Fruit fly (Drosophila melanogaster): ENCODE measurements around the gene CG11583.

Gene CG11583

DNA sequence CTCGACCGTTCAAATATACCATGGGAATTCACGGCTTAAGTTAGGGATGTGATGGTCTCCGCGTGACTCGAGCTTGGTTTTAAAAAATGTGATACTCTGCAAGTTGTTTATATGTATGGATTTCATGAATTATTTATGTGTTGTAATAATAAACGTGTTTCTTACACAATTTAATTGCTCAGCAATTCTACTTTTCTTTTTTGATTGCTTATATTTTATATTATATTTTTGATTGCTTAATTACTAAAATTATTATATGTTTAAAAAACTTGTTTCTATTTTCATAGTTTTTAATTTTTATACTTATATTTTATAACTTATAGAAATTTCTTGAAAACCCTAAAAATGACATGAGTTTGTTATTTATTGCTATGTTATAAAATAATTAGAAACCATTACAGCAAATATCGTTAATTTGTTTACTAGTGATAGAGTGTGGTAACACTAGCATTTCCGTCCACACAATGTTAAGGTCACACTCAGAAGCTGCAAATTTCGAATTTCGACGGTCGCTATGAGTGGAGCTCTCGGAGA is 28.2 kb downstream of the CG11583 start, which contains the start of the genes ago and CG1265 (continued):
- TF ChIP-seq crp (GFP tag; optimal IDR thresholded peaks at IDR 0.05) (no peak), shn (GFP tag; optimal IDR thresholded peaks at IDR 0.05) (no peak), Lim3 (GFP tag; IDR thresholded peaks at IDR 0.05) (no peak), pzg (GFP tag; optimal IDR thresholded peaks at IDR 0.05) (peak; percentile 14), lilli (GFP tag; optimal IDR thresholded peaks at IDR 0.05) (peak; percentile 50), CG7556 (GFP tag; optimal IDR thresholded peaks at IDR 0.05) (peak; percentile 23), CG10209 (GFP tag; optimal IDR thresholded peaks at IDR 0.05) (peak; percentile 57), Aef1 (GFP tag; IDR thresholded peaks at IDR 0.05) (no peak), sna (GFP tag; IDR thresholded peaks at IDR 0.05; ENCODE audit: partially characterized antibody) (no peak), HLH3B (GFP tag; IDR thresholded peaks at IDR 0.05) (no peak; the same call in 1 of the 2 replicates), zfh1 (GFP tag; IDR thresholded peaks at IDR 0.05) (no peak), CG11695 (GFP tag; IDR thresholded peaks at IDR 0.05) (no peak), Opbp (GFP tag; IDR thresholded peaks at IDR 0.05; ENCODE audit: partially characterized antibody) (peak; percentile 43; the same call in 1 of the 3 replicates), fd102C (GFP tag; optimal IDR thresholded peaks at IDR 0.05) (no peak), sd (tag; optimal IDR thresholded peaks at IDR 0.05) (no peak)

dm6 chr3L:4253611-4254300 is 28.9 kb downstream of the CG11583 start:
- TF ChIP-seq Ets65A (GFP tag) (no peak), Dll (GFP tag; IDR thresholded peaks at IDR 0.05; ENCODE audit: partially characterized antibody) (no peak), sna (GFP tag; IDR thresholded peaks at IDR 0.05; ENCODE audit: partially characterized antibody) (0 out of 2 replicates have a peak, but pooled peaks have one; percentile 18), bab2 (GFP tag; optimal IDR thresholded peaks at IDR 0.05) (no peak), CG2199 (GFP tag; IDR thresholded peaks at IDR 0.05) (no peak), Optix (GFP tag; IDR thresholded peaks at IDR 0.05) (no peak), HLH4C (GFP tag; IDR thresholded peaks at IDR 0.05; ENCODE audit: partially characterized antibody) (no peak), so (GFP tag; IDR thresholded peaks at IDR 0.05) (0 out of 3 replicates have a peak, but pooled peaks have one; percentile 12), H2.0 (GFP tag; IDR thresholded peaks at IDR 0.05) (no peak), otp (GFP tag; IDR thresholded peaks at IDR 0.05) (no peak), CG10543 (GFP tag; optimal IDR thresholded peaks at IDR 0.05) (no peak), Asciz (GFP tag; optimal IDR thresholded peaks at IDR 0.05) (no peak), CG31365 (tag; optimal IDR thresholded peaks at IDR 0.05) (no peak), sob (GFP tag; IDR thresholded peaks at IDR 0.05) (no peak), CG13894 (tag; optimal IDR thresholded peaks at IDR 0.05) (no peak), Med (GFP tag) (peak; percentile 20), CG8765 (GFP tag; IDR thresholded peaks at IDR 0.05) (no peak), CG12104 (GFP tag; optimal IDR thresholded peaks at IDR 0.05) (peak; percentile 6), CG16815 (GFP tag; optimal IDR thresholded peaks at IDR 0.05) (no peak), CG2678 (tag; optimal IDR thresholded peaks at IDR 0.05) (no peak), Mes4 (GFP tag; optimal IDR thresholded peaks at IDR 0.05) (no peak), gcm (GFP tag; optimal IDR thresholded peaks at IDR 0.05) (no peak), Kr (GFP tag; optimal IDR thresholded peaks at IDR 0.05) (no peak), CG6272 (GFP tag; IDR thresholded peaks at IDR 0.05) (no peak), klu (GFP tag; IDR thresholded peaks at IDR 0.05) (no peak), Ada2b (GFP tag; IDR thresholded peaks at IDR 0.05) (no peak), fd64A (GFP tag; optimal IDR thresholded peaks at IDR 0.05) (no peak), sisA (GFP tag; IDR thresholded peaks at IDR 0.05) (no peak), tll (GFP tag; optimal IDR thresholded peaks at IDR 0.05) (no peak), CG10979 (tag; optimal IDR thresholded peaks at IDR 0.05) (no peak), CG32767 (GFP tag; IDR thresholded peaks at IDR 0.05) (peak; percentile 57; the same call in 1 of the 2 replicates), chinmo (GFP tag; IDR thresholded peaks at IDR 0.05; ENCODE audit: partially characterized antibody) (peak; percentile 86; the same call in 1 of the 4 replicates), MBD-R2 (GFP tag; IDR thresholded peaks at IDR 0.05) (peak; percentile 26), inv (GFP tag; IDR thresholded peaks at IDR 0.05; ENCODE audit: partially characterized antibody) (no peak)
